Worm (Caenorhabditis elegans) whole organism, L1 larva: ENCODE measurements around the gene Y41D4B.15.

Source experiments
- ama-1 ChIP-seq: fragments of 150-350 bp; optimal IDR thresholded peaks from 2 replicates; lab custom pipeline; 2014
- ceh-8 ChIP-seq: fragments of 200-800 bp; sonication (Bioruptor generic); optimal IDR thresholded peaks from 2 replicates; lab custom pipeline; 2018; ENCODE audit warnings: mild to moderate bottlenecking, missing genetic modification characterization, moderate library complexity, missing compliant biosample characterization
- egl-27 ChIP-seq, 2 experiments: fragments of 150-350 bp in 1 of 2; sonication (generic microtip); optimal IDR thresholded peaks; 3 replicates each; lab custom pipeline; 2017 to 2018; ENCODE audit warnings: missing biosample characterization in 2 of 2, missing genetic modification characterization in 2 of 2, missing genetic modification reagents in 2 of 2
- jun-1 ChIP-seq: fragments of 150-350 bp; optimal IDR thresholded peaks from 2 replicates; lab custom pipeline; 2014; ENCODE audit warnings: missing biosample characterization, missing genetic modification reagents, missing genetic modification characterization
- lin-39 ChIP-seq: fragments of 150-350 bp; optimal IDR thresholded peaks from 2 replicates; lab custom pipeline; 2014; ENCODE audit warnings: missing biosample characterization, missing genetic modification reagents, missing genetic modification characterization
- lir-3 ChIP-seq: sonication (generic microtip); optimal IDR thresholded peaks from 2 replicates; lab custom pipeline; 2016; ENCODE audit warnings: mild to moderate bottlenecking, missing genetic modification characterization, moderate library complexity, missing compliant biosample characterization; ENCODE audit not compliant: poor library complexity
- mdl-1 ChIP-seq, 2 experiments: fragments of 150-350 bp; optimal IDR thresholded peaks; 2 replicates each; lab custom pipeline; 2014 to 2017; ENCODE audit warnings: missing biosample characterization in 2 of 2, missing genetic modification characterization in 2 of 2, inconsistent platforms in 1 of 2
- snpc-4 ChIP-seq: fragments of 150-350 bp; optimal IDR thresholded peaks from 2 replicates; lab custom pipeline; 2014; ENCODE audit warnings: missing biosample characterization, missing genetic modification characterization
- tbx-2 ChIP-seq: sonication (generic microtip); optimal IDR thresholded peaks from 2 replicates; lab custom pipeline; 2016; ENCODE audit warnings: missing genetic modification characterization, missing compliant biosample characterization
- tlp-1 ChIP-seq: fragments of 150-350 bp; optimal IDR thresholded peaks from 2 replicates; lab custom pipeline; 2014; ENCODE audit warnings: missing biosample characterization, missing genetic modification characterization
- vab-15 ChIP-seq: sonication (generic microtip); optimal IDR thresholded peaks from 2 replicates; lab custom pipeline; 2017; ENCODE audit warnings: missing genotype, mild to moderate bottlenecking, missing genetic modification characterization, missing compliant biosample characterization
- zip-4 ChIP-seq: fragments of 200-800 bp; sonication (Bioruptor generic); optimal IDR thresholded peaks from 2 replicates; lab custom pipeline; 2018; ENCODE audit warnings: mild to moderate bottlenecking, missing genetic modification characterization, moderate library complexity, missing compliant biosample characterization
- ztf-11 ChIP-seq, 2 experiments: sonication (generic microtip); optimal IDR thresholded peaks; 2 replicates each; lab custom pipeline; 2016 to 2017; ENCODE audit warnings: missing genetic modification characterization in 2 of 2, missing biosample characterization in 1 of 2, missing compliant biosample characterization in 1 of 2
- ztf-4 ChIP-seq: fragments of 150-350 bp; optimal IDR thresholded peaks from 2 replicates; lab custom pipeline; 2014; ENCODE audit warnings: missing biosample characterization, missing genetic modification characterization

DNA sequence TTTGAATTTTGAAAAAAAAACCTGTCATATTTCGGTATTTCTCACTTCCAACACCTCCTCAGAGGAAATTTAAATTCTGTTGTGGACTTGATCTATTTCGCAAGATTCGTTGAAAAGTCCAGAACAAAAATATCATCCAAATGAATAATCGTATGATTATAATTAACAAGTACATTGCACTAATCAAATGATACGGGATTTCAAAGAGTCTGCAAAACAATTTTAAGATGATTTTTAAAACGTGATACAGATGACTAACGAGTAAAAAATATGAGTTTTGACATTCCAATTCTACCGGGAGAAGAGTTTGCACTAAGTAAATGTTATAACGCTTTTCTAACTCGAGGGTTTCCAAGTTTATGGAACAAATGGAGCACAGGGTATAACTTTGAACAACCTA lies 41.5 kb upstream of the Y41D4B.15 start:
- TF ChIP-seq ztf-11 (tag; optimal IDR thresholded peaks at IDR 0.05; lab: Kevin White, UChicago), result no peak
- no peak for TF ChIP-seq snpc-4 (tag; lab: Kevin White, UChicago)
- no peak for TF ChIP-seq vab-15 (tag; lab: Kevin White, UChicago)
- TF ChIP-seq jun-1 (tag; lab: Kevin White, UChicago), result no peak
- no peak for TF ChIP-seq mdl-1 (tag; optimal IDR thresholded peaks at IDR 0.05; lab: Kevin White, UChicago)
- no peak for TF ChIP-seq egl-27 (tag; optimal IDR thresholded peaks at IDR 0.05; lab: Kevin White, UChicago)
- TF ChIP-seq lir-3, result no peak
- TF ChIP-seq zip-4 (GFP tag; lab: Kevin White, UChicago), result no peak
- TF ChIP-seq ztf-4 (tag; lab: Kevin White, UChicago), result no peak
- no peak for TF ChIP-seq tbx-2 (tag; lab: Kevin White, UChicago)
- TF ChIP-seq lin-39 (tag; lab: Kevin White, UChicago), result no peak
- TF ChIP-seq tlp-1 (tag; lab: Kevin White, UChicago), result no peak
- no peak for TF ChIP-seq ama-1
- peak; percentile 71 for TF ChIP-seq ceh-8 (GFP tag; lab: Kevin White, UChicago)
